Fruit fly (Drosophila melanogaster) whole organism, embryonic: ENCODE measurements around the gene nod.

Source experiments
- ATbp ChIP-seq: fragments of 200-800 bp; sonication (Bioruptor generic); optimal IDR thresholded peaks from 2 replicates; lab custom pipeline; 2017; ENCODE audit warnings: missing biosample characterization, mild to moderate bottlenecking, missing genetic modification characterization, missing genetic modification reagents
- Antp ChIP-seq: fragments of 200-800 bp; sonication (Bioruptor generic); optimal IDR thresholded peaks from 3 replicates; lab custom pipeline; 2016; ENCODE audit warnings: missing biosample characterization, missing genetic modification characterization
- Asciz ChIP-seq: fragments of 200-800 bp; sonication (Bioruptor generic); optimal IDR thresholded peaks from 2 replicates; lab custom pipeline; 2017; ENCODE audit warnings: missing biosample characterization, mild to moderate bottlenecking, missing genetic modification characterization, missing genetic modification reagents
- B-H1 ChIP-seq: fragments of 200-800 bp; sonication (Bioruptor generic); IDR thresholded peaks from 3 replicates; pipeline ENCODE4 v1.3.6; 2022; ENCODE audit warnings: missing biosample characterization, missing genetic modification characterization
- BEAF-32 ChIP-seq: fragments of 200-800 bp; sonication (Bioruptor generic); optimal IDR thresholded peaks from 3 replicates; lab custom pipeline; 2017; ENCODE audit warnings: missing biosample characterization, missing genetic modification characterization, mild to moderate bottlenecking, moderate library complexity, missing genetic modification reagents
- C15 ChIP-seq: fragments of 200-800 bp; sonication (Bioruptor generic); IDR thresholded peaks from 3 replicates; pipeline ENCODE4 v1.3.6; 2022; ENCODE audit warnings: missing biosample characterization, missing genetic modification characterization
- CG12071 ChIP-seq: fragments of 200-800 bp; sonication (Bioruptor generic); optimal IDR thresholded peaks from 3 replicates; lab custom pipeline; 2018; ENCODE audit warnings: missing biosample characterization, mild to moderate bottlenecking, missing genetic modification characterization
- CG12155 ChIP-seq: fragments of 200-800 bp; sonication (Bioruptor generic); optimal IDR thresholded peaks from 3 replicates; lab custom pipeline; 2016; ENCODE audit warnings: missing biosample characterization, missing genetic modification characterization
- CG13123 ChIP-seq: fragments of 200-800 bp; sonication (Bioruptor generic); optimal IDR thresholded peaks from 2 replicates; lab custom pipeline; 2016; ENCODE audit warnings: missing biosample characterization, missing genetic modification characterization
- CG14441 ChIP-seq: fragments of 200-800 bp; sonication (Bioruptor generic); IDR thresholded peaks from 2 replicates; pipeline ENCODE4 v1.3.6; 2022; ENCODE audit warnings: missing biosample characterization, missing genetic modification characterization
- CG1529 ChIP-seq: fragments of 200-800 bp; sonication (Bioruptor generic); optimal IDR thresholded peaks from 3 replicates; lab custom pipeline; 2018; ENCODE audit warnings: missing biosample characterization, missing genetic modification characterization
- CG2202 ChIP-seq: fragments of 200-800 bp; sonication (Bioruptor generic); optimal IDR thresholded peaks from 2 replicates; lab custom pipeline; 2018; ENCODE audit warnings: missing biosample characterization, mild to moderate bottlenecking, missing genetic modification characterization
- CG2712 ChIP-seq: fragments of 200-800 bp; optimal IDR thresholded peaks from 3 replicates; lab custom pipeline; 2019; ENCODE audit warnings: missing biosample characterization, mild to moderate bottlenecking, missing genetic modification characterization, moderate library complexity
- CG2875 ChIP-seq: fragments of 200-800 bp; sonication (Bioruptor generic); optimal IDR thresholded peaks from 2 replicates; lab custom pipeline; 2017; ENCODE audit warnings: missing biosample characterization, mild to moderate bottlenecking, missing genetic modification characterization, missing genetic modification reagents
- CG2889 ChIP-seq: fragments of 200-800 bp; sonication (Bioruptor generic); IDR thresholded peaks from 3 replicates; pipeline ENCODE4 v1.3.6; 2022; ENCODE audit warnings: missing biosample characterization, missing genetic modification characterization
- CG31441 ChIP-seq: fragments of 200-800 bp; sonication (Bioruptor generic); IDR thresholded peaks from 2 replicates; pipeline ENCODE4 v1.3.6; 2022; ENCODE audit warnings: missing biosample characterization, missing genetic modification characterization
- CG3163 ChIP-seq: fragments of 200-800 bp; sonication (Bioruptor generic); optimal IDR thresholded peaks from 3 replicates; lab custom pipeline; 2016; ENCODE audit warnings: missing biosample characterization, missing genetic modification characterization
- CG3281 ChIP-seq: fragments of 200-800 bp; sonication (Bioruptor generic); optimal IDR thresholded peaks from 3 replicates; lab custom pipeline; 2017; ENCODE audit warnings: missing biosample characterization, mild to moderate bottlenecking, missing genetic modification characterization
- CG4707 ChIP-seq: fragments of 200-800 bp; sonication (Bioruptor generic); optimal IDR thresholded peaks from 2 replicates; lab custom pipeline; 2018; ENCODE audit warnings: missing biosample characterization, mild to moderate bottlenecking, missing genetic modification characterization, moderate library complexity
- CG6854 ChIP-seq: fragments of 200-800 bp; sonication (Bioruptor generic); optimal IDR thresholded peaks from 3 replicates; lab custom pipeline; 2017; ENCODE audit warnings: missing biosample characterization, mild to moderate bottlenecking, missing genetic modification characterization
- CG7372 ChIP-seq: fragments of 200-800 bp; sonication (Bioruptor generic); IDR thresholded peaks from 2 replicates; pipeline ENCODE4 v1.3.6; 2022; ENCODE audit warnings: missing biosample characterization, missing genetic modification characterization
- CG7963 ChIP-seq: fragments of 200-800 bp; sonication (Bioruptor generic); IDR thresholded peaks from 3 replicates; pipeline ENCODE4 v1.3.6; 2022; ENCODE audit warnings: missing biosample characterization, missing genetic modification characterization; ENCODE audit not compliant: partially characterized antibody
- CG7987 ChIP-seq: fragments of 200-800 bp; sonication (Bioruptor generic); optimal IDR thresholded peaks from 2 replicates; lab custom pipeline; 2018; ENCODE audit warnings: missing biosample characterization, mild to moderate bottlenecking, missing genetic modification characterization, moderate library complexity
- CG8944 ChIP-seq: fragments of 200-800 bp; sonication (Bioruptor generic); optimal IDR thresholded peaks from 3 replicates; lab custom pipeline; 2016; ENCODE audit warnings: missing biosample characterization, missing genetic modification characterization
- Dbx ChIP-seq: fragments of 200-800 bp; sonication (Bioruptor generic); IDR thresholded peaks from 3 replicates; pipeline ENCODE4 v1.3.6; 2022; ENCODE audit warnings: missing biosample characterization, missing genetic modification characterization
- Hey ChIP-seq: fragments of 200-800 bp; sonication (Bioruptor generic); optimal IDR thresholded peaks from 3 replicates; lab custom pipeline; 2018; ENCODE audit warnings: missing biosample characterization, mild to moderate bottlenecking, missing genetic modification characterization
- HmgD ChIP-seq: fragments of 200-800 bp; sonication (Bioruptor generic); optimal IDR thresholded peaks from 3 replicates; lab custom pipeline; 2016; ENCODE audit warnings: missing biosample characterization, missing genetic modification characterization
- Hsf ChIP-seq: fragments of 200-800 bp; sonication (Bioruptor generic); optimal IDR thresholded peaks from 3 replicates; lab custom pipeline; 2016; ENCODE audit warnings: missing biosample characterization, missing genetic modification characterization
- Neu2 ChIP-seq: fragments of 200-800 bp; sonication (Bioruptor generic); optimal IDR thresholded peaks from 3 replicates; lab custom pipeline; 2016; ENCODE audit warnings: missing biosample characterization, missing genetic modification characterization, borderline replicate concordance
- Nf-YC ChIP-seq: fragments of 200-800 bp; optimal IDR thresholded peaks from 3 replicates; lab custom pipeline; 2019; ENCODE audit warnings: missing biosample characterization, mild to moderate bottlenecking, missing genetic modification characterization, moderate library complexity
- Oaz ChIP-seq: fragments of 200-800 bp; sonication (Bioruptor generic); IDR thresholded peaks from 2 replicates; pipeline ENCODE4 v1.3.6; 2022; ENCODE audit warnings: missing biosample characterization, missing genetic modification characterization
- Optix ChIP-seq: fragments of 200-800 bp; sonication (Bioruptor generic); IDR thresholded peaks from 3 replicates; pipeline ENCODE4 v1.3.6; 2022; ENCODE audit warnings: missing biosample characterization, missing genetic modification characterization
- Taf1 ChIP-seq: fragments of 200-800 bp; sonication (Bioruptor generic); IDR thresholded peaks from 2 replicates; pipeline ENCODE4 v1.3.6; 2022; ENCODE audit warnings: missing biosample characterization, missing genetic modification characterization
- Usf ChIP-seq: fragments of 200-800 bp; sonication (Bioruptor generic); optimal IDR thresholded peaks from 2 replicates; lab custom pipeline; 2017; ENCODE audit warnings: missing genotype, missing biosample characterization, missing genetic modification characterization
- YL-1 ChIP-seq: fragments of 200-800 bp; sonication (Bioruptor generic); optimal IDR thresholded peaks from 3 replicates; lab custom pipeline; 2017; ENCODE audit warnings: missing biosample characterization, mild to moderate bottlenecking, missing genetic modification characterization
- ac ChIP-seq: fragments of 200-800 bp; sonication (Bioruptor generic); optimal IDR thresholded peaks from 3 replicates; lab custom pipeline; 2017; ENCODE audit warnings: missing biosample characterization, mild to moderate bottlenecking, missing genetic modification characterization
- cato ChIP-seq: fragments of 200-800 bp; sonication (Bioruptor generic); optimal IDR thresholded peaks from 2 replicates; lab custom pipeline; 2016; ENCODE audit warnings: missing biosample characterization, missing genetic modification characterization, borderline replicate concordance
- chm ChIP-seq: fragments of 200-800 bp; sonication (Bioruptor generic); IDR thresholded peaks from 2 replicates; pipeline ENCODE4 v1.3.6; 2022; ENCODE audit warnings: missing biosample characterization, missing genetic modification characterization
- danr ChIP-seq: fragments of 200-800 bp; sonication (Bioruptor generic); IDR thresholded peaks from 2 replicates; pipeline ENCODE4 v1.3.6; 2022; ENCODE audit warnings: missing biosample characterization, missing genetic modification characterization
- her ChIP-seq: fragments of 200-800 bp; sonication (Bioruptor generic); optimal IDR thresholded peaks from 2 replicates; lab custom pipeline; 2016; ENCODE audit warnings: missing biosample characterization, missing genetic modification characterization
- jigr1 ChIP-seq: fragments of 200-800 bp; sonication (Bioruptor generic); IDR thresholded peaks from 3 replicates; pipeline ENCODE4 v1.3.6; 2022; ENCODE audit warnings: missing biosample characterization, missing genetic modification characterization
- kah ChIP-seq: fragments of 200-800 bp; sonication (Bioruptor generic); optimal IDR thresholded peaks from 2 replicates; lab custom pipeline; 2018; ENCODE audit warnings: missing biosample characterization, mild to moderate bottlenecking, missing genetic modification characterization
- luna ChIP-seq: fragments of 200-800 bp; sonication (Bioruptor generic); optimal IDR thresholded peaks from 2 replicates; lab custom pipeline; 2016; ENCODE audit warnings: missing biosample characterization, missing genetic modification characterization
- maf-S ChIP-seq: fragments of 200-800 bp; sonication (Bioruptor generic); optimal IDR thresholded peaks from 2 replicates; lab custom pipeline; 2016; ENCODE audit warnings: missing biosample characterization, missing genetic modification characterization
- nau ChIP-seq: fragments of 200-800 bp; sonication (Bioruptor generic); optimal IDR thresholded peaks from 3 replicates; lab custom pipeline; 2017; ENCODE audit warnings: missing biosample characterization, mild to moderate bottlenecking, missing genetic modification characterization, missing genetic modification reagents
- prd ChIP-seq, 3 experiments: fragments of >200 bp in 2 of 3; fragments of 200-800 bp in 1 of 3; sonication (Bioruptor generic) in 1 of 3; optimal IDR thresholded peaks in 2 of 3; IDR thresholded peaks in 1 of 3; 2 replicates in 2 of 3; 3 replicates in 1 of 3; pipeline versions ENCODE4 v1.3.6 to Lab custom; 2017 to 2022; ENCODE audit warnings: missing biosample characterization in 1 of 3, missing genetic modification characterization in 1 of 3
- rib ChIP-seq: fragments of 200-800 bp; sonication (Bioruptor generic); IDR thresholded peaks from 2 replicates; pipeline ENCODE4 v1.3.6; 2022; ENCODE audit warnings: missing biosample characterization, missing genetic modification characterization
- ssp ChIP-seq: fragments of 200-800 bp; sonication (Bioruptor generic); IDR thresholded peaks from 2 replicates; pipeline ENCODE4 v1.3.6; 2022; ENCODE audit warnings: missing biosample characterization, missing genetic modification characterization
- tio ChIP-seq: fragments of 200-800 bp; sonication (Bioruptor generic); optimal IDR thresholded peaks from 2 replicates; lab custom pipeline; 2017; ENCODE audit warnings: missing biosample characterization, missing genetic modification characterization, inconsistent platforms
- toy ChIP-seq: fragments of 200-800 bp; sonication (Bioruptor generic); IDR thresholded peaks from 2 replicates; pipeline ENCODE4 v1.3.6; 2022; ENCODE audit warnings: missing biosample characterization, missing genetic modification characterization
- twi ChIP-seq: fragments of 200-800 bp; optimal IDR thresholded peaks from 2 replicates; lab custom pipeline; 2019; ENCODE audit warnings: missing biosample characterization, mild to moderate bottlenecking, missing genetic modification characterization, moderate library complexity

The nod gene

dm6 chrX:11628986-11629571, 48.5 kb downstream of the nod start (continued):
- TF ChIP-seq Asciz (GFP tag; lab: Kevin White, UChicago) = peak; percentile 45
- no peak for TF ChIP-seq CG12071 (GFP tag; lab: Kevin White, UChicago)
- peak; percentile 17 for TF ChIP-seq tio (GFP tag; lab: Kevin White, UChicago)
- TF ChIP-seq Usf (GFP tag; lab: Kevin White, UChicago) = no peak
- peak; percentile 61 for TF ChIP-seq CG14441
- TF ChIP-seq CG4707 (GFP tag; lab: Kevin White, UChicago) = peak; percentile 4
- no peak for TF ChIP-seq CG3163
- no peak for TF ChIP-seq Hey
- TF ChIP-seq B-H1 (GFP tag; lab: Robert Waterston, UW) = peak; percentile 23; the same call in 2 of the 3 replicates
- TF ChIP-seq Hsf (GFP tag; lab: Kevin White, UChicago) = peak; percentile 54
- TF ChIP-seq toy (GFP tag; lab: Robert Waterston, UW) = no peak
- no peak for TF ChIP-seq Nf-YC
- peak; percentile 58 for TF ChIP-seq CG1529
- no peak for TF ChIP-seq C15 (GFP tag; lab: Robert Waterston, UW)
- no peak for TF ChIP-seq twi (tag; lab: Kevin White, UChicago)
- TF ChIP-seq CG7963 (GFP tag; lab: Robert Waterston, UW) = no peak
- no peak for TF ChIP-seq Antp (GFP tag; lab: Kevin White, UChicago)
- TF ChIP-seq CG13123 (GFP tag; lab: Kevin White, UChicago) = no peak
- TF ChIP-seq CG6854 (GFP tag; lab: Kevin White, UChicago) = no peak
- TF ChIP-seq her (GFP tag; lab: Kevin White, UChicago) = no peak
- TF ChIP-seq ATbp = peak; percentile 59
- no peak for TF ChIP-seq BEAF-32 (GFP tag; lab: Kevin White, UChicago)
- TF ChIP-seq maf-S (GFP tag; lab: Kevin White, UChicago) = peak; percentile 31
- no peak for TF ChIP-seq CG7987
- TF ChIP-seq CG7372 = 0 out of 2 replicates have a peak, but pooled peaks have one; percentile 7
- TF ChIP-seq Taf1 = no peak
- TF ChIP-seq HmgD (GFP tag; lab: Kevin White, UChicago) = no peak
- peak; percentile 41 for TF ChIP-seq CG8944 (GFP tag; lab: Kevin White, UChicago)
- peak; percentile 79 for TF ChIP-seq chm (GFP tag; lab: Robert Waterston, UW)
- TF ChIP-seq CG3281 (GFP tag; lab: Kevin White, UChicago) = no peak
- TF ChIP-seq Optix = peak; percentile 66
- TF ChIP-seq prd (optimal IDR thresholded peaks at IDR 0.05; lab: Kevin White, UChicago) = no peak
- TF ChIP-seq prd (GFP tag; IDR thresholded peaks at IDR 0.05; lab: Robert Waterston, UW) = peak; percentile 74
- no peak for TF ChIP-seq kah (GFP tag; lab: Kevin White, UChicago)
- peak; percentile 63 for TF ChIP-seq CG31441
- TF ChIP-seq jigr1 (GFP tag; lab: Robert Waterston, UW) = no peak
- no peak for TF ChIP-seq Dbx
- no peak for TF ChIP-seq cato (GFP tag; lab: Kevin White, UChicago)
- no peak for TF ChIP-seq danr
- TF ChIP-seq ssp (GFP tag; lab: Robert Waterston, UW) = peak; percentile 23; the same call in 1 of the 2 replicates
- peak; percentile 65 for TF ChIP-seq CG2712
- TF ChIP-seq Oaz (GFP tag; lab: Robert Waterston, UW) = no peak
- peak; percentile 8 for TF ChIP-seq nau (GFP tag; lab: Kevin White, UChicago)
- no peak for TF ChIP-seq rib (GFP tag; lab: Robert Waterston, UW)
- no peak for TF ChIP-seq YL-1 (GFP tag; lab: Kevin White, UChicago)
- peak; percentile 47 for TF ChIP-seq CG2202 (tag; lab: Kevin White, UChicago)
- no peak for TF ChIP-seq luna (GFP tag; lab: Kevin White, UChicago)
- no peak for TF ChIP-seq ac
- TF ChIP-seq CG2889 (GFP tag; lab: Robert Waterston, UW) = no peak
- TF ChIP-seq CG2875 (GFP tag; lab: Kevin White, UChicago) = peak; percentile 71
- no peak for TF ChIP-seq Neu2 (GFP tag; lab: Kevin White, UChicago)
- TF ChIP-seq CG12155 (GFP tag; lab: Kevin White, UChicago) = peak; percentile 26
